Worm (Caenorhabditis elegans) whole organism, L4 larva: Measurements from ENCODE around the gene F02D8.1.

Experiments used
- D1046.2 ChIP-seq: fragments of 200-800 bp; sonication (Bioruptor generic); IDR thresholded peaks from 2 replicates; pipeline ENCODE4 v1.3.6; 2022; ENCODE audit warnings: missing genetic modification characterization, missing compliant biosample characterization
- dpl-1 ChIP-seq: fragments of 150-350 bp; optimal IDR thresholded peaks from 2 replicates; lab custom pipeline; 2014; ENCODE audit warnings: missing biosample characterization, missing genetic modification reagents, missing genetic modification characterization
- jun-1 ChIP-seq: fragments of 150-350 bp; optimal IDR thresholded peaks from 2 replicates; lab custom pipeline; 2014; ENCODE audit warnings: missing biosample characterization, missing genetic modification reagents, missing genetic modification characterization
- lin-15B ChIP-seq: fragments of 150-350 bp; sonication (generic microtip); optimal IDR thresholded peaks from 3 replicates; lab custom pipeline; 2014; ENCODE audit warnings: missing biosample characterization, missing genetic modification characterization
- lin-38 ChIP-seq: fragments of 200-800 bp; sonication (Bioruptor generic); IDR thresholded peaks from 2 replicates; pipeline ENCODE4 v1.3.6; 2022; ENCODE audit warnings: missing genetic modification reagents, missing genetic modification characterization, missing compliant biosample characterization
- mdl-1 ChIP-seq, 2 experiments: fragments of 150-350 bp in 1 of 2; sonication (generic microtip) in 1 of 2; optimal IDR thresholded peaks; 2 replicates each; lab custom pipeline; 2014 to 2017; ENCODE audit warnings: missing biosample characterization in 2 of 2, missing genetic modification characterization in 2 of 2
- nhr-28 ChIP-seq: fragments of 150-350 bp; optimal IDR thresholded peaks from 2 replicates; lab custom pipeline; 2014; ENCODE audit warnings: missing biosample characterization, missing genetic modification characterization
- nhr-76 ChIP-seq: fragments of 150-350 bp; optimal IDR thresholded peaks from 2 replicates; lab custom pipeline; 2014; ENCODE audit warnings: missing biosample characterization, missing genetic modification characterization
- pha-4 ChIP-seq, 2 experiments: fragments of 150-350 bp in 1 of 2; fragments of 200-800 bp in 1 of 2; sonication (Bioruptor generic) in 1 of 2; IDR thresholded peaks in 1 of 2; optimal IDR thresholded peaks in 1 of 2; 2 replicates each; pipeline versions ENCODE4 v1.3.6 to Lab custom; 2014 to 2022; ENCODE audit warnings: missing genetic modification characterization in 2 of 2, missing genetic modification reagents in 2 of 2, missing biosample characterization in 1 of 2, missing compliant biosample characterization in 1 of 2
- snpc-4 ChIP-seq: fragments of 150-350 bp; optimal IDR thresholded peaks from 2 replicates; lab custom pipeline; 2014; ENCODE audit warnings: missing biosample characterization, missing genetic modification characterization
- spr-3 ChIP-seq: fragments of 200-800 bp; sonication (Bioruptor generic); optimal IDR thresholded peaks from 2 replicates; lab custom pipeline; 2018; ENCODE audit warnings: mild to moderate bottlenecking, missing genetic modification characterization, missing compliant biosample characterization
- tag-97 ChIP-seq: fragments of 200-800 bp; sonication (Bioruptor generic); IDR thresholded peaks from 2 replicates; pipeline ENCODE4 v1.3.6; 2022; ENCODE audit warnings: missing genetic modification characterization, missing compliant biosample characterization
- unc-62 ChIP-seq, 3 experiments: fragments of 150-350 bp in 1 of 3; sonication (generic microtip); optimal IDR thresholded peaks in 2 of 3; peaks in 1 of 3; 1 replicate in 1 of 3; 2 replicates in 2 of 3; lab custom pipeline; 2014 to 2017; ENCODE audit warnings: missing biosample characterization in 3 of 3, missing genetic modification characterization in 3 of 3, missing genetic modification reagents in 3 of 3, missing genotype in 1 of 3

ce11 chrV:14945124-14945523 lies 33.4 kb downstream of the F02D8.1 start:
- TF ChIP-seq mdl-1 (tag; optimal IDR thresholded peaks at IDR 0.05; lab: Kevin White, UChicago) (no peak), lin-15B (tag; lab: Kevin White, UChicago) (no peak), pha-4 (GFP tag; IDR thresholded peaks at IDR 0.05; lab: Robert Waterston, UW) (no peak), pha-4 (tag; optimal IDR thresholded peaks at IDR 0.05; lab: Kevin White, UChicago) (no peak), nhr-28 (tag; lab: Kevin White, UChicago) (no peak), tag-97 (no peak), unc-62 (GFP tag; optimal IDR thresholded peaks at IDR 0.05 in 1 of 2; lab: Kevin White, UChicago) (no peak), unc-62 (tag; optimal IDR thresholded peaks at IDR 0.05; lab: Kevin White, UChicago) (no peak), nhr-76 (tag; lab: Kevin White, UChicago) (no peak), jun-1 (tag; lab: Kevin White, UChicago) (no peak), spr-3 (GFP tag; lab: Kevin White, UChicago) (no peak), dpl-1 (GFP tag; lab: Kevin White, UChicago) (no peak), lin-38 (GFP tag; lab: Robert Waterston, UW) (no peak), D1046.2 (GFP tag; lab: Robert Waterston, UW) (no peak), snpc-4 (tag; lab: Kevin White, UChicago) (no peak)
